Worm (Caenorhabditis elegans) whole organism, mixed stage, embryonic: ENCODE results near the gene aipl-1.

Experiments used
- lin-32 ChIP-seq: fragments of 200-800 bp; sonication (Bioruptor generic); optimal IDR thresholded peaks from 2 replicates; lab custom pipeline; 2018; ENCODE audit warnings: mild to moderate bottlenecking, missing genetic modification characterization, missing compliant biosample characterization
- mep-1 ChIP-seq: fragments of 150-350 bp; optimal IDR thresholded peaks from 2 replicates; lab custom pipeline; 2017; ENCODE audit warnings: missing biosample characterization, missing genetic modification reagents, missing genetic modification characterization, inconsistent platforms
- nhr-2 ChIP-seq: fragments of 150-350 bp; optimal IDR thresholded peaks from 2 replicates; lab custom pipeline; 2014; ENCODE audit warnings: missing biosample characterization, missing genetic modification characterization
- nhr-28 ChIP-seq: fragments of 150-350 bp; optimal IDR thresholded peaks from 2 replicates; lab custom pipeline; 2014; ENCODE audit warnings: missing biosample characterization, missing genetic modification characterization
- snpc-4 ChIP-seq: fragments of 150-350 bp; optimal IDR thresholded peaks from 2 replicates; lab custom pipeline; 2014; ENCODE audit warnings: missing biosample characterization, missing genetic modification characterization
- unc-62 ChIP-seq: fragments of 150-350 bp; optimal IDR thresholded peaks from 2 replicates; lab custom pipeline; 2014; ENCODE audit warnings: missing biosample characterization, missing genetic modification reagents, missing genetic modification characterization

- no peak for TF ChIP-seq nhr-2 (tag; lab: Kevin White, UChicago)
- TF ChIP-seq mep-1 (tag; lab: Kevin White, UChicago): no peak
- no peak for TF ChIP-seq nhr-28 (tag; lab: Kevin White, UChicago)
- no peak for TF ChIP-seq snpc-4 (tag; lab: Kevin White, UChicago)
- TF ChIP-seq lin-32: no peak
- TF ChIP-seq unc-62 (GFP tag; lab: Kevin White, UChicago): no peak
Measured at ce11 chrV:15094749-15095148, 41.9 kb downstream of the aipl-1 start, which contains the start of gene srx-78.
